Fruit fly (Drosophila melanogaster): Measurements from ENCODE around the gene Kmn1.

dm6 chrX:11619617-11620016, 47.4 kb upstream of the Kmn1 start:
- TF ChIP-seq psq (optimal IDR thresholded peaks at IDR 0.05) (no peak), Dll (optimal IDR thresholded peaks at IDR 0.05) (no peak), EcR (GFP tag; optimal IDR thresholded peaks at IDR 0.05) (no peak)

Data from whole organism.